Worm (Caenorhabditis elegans) whole organism, L1 larva: ENCODE results near the gene F28F9.2.

Experiments used
- F16B12.6 ChIP-seq: fragments of 150-350 bp; optimal IDR thresholded peaks from 2 replicates; lab custom pipeline; 2014; ENCODE audit warnings: missing biosample characterization, missing genetic modification characterization
- efl-1 ChIP-seq, 4 experiments: fragments of 150-350 bp; optimal IDR thresholded peaks in 3 of 4; peaks in 1 of 4; 1 replicate in 1 of 4; 2 replicates in 3 of 4; lab custom pipeline; 2014; ENCODE audit warnings: missing biosample characterization in 2 of 4, missing genetic modification characterization in 2 of 4, missing genetic modification reagents in 2 of 4
- fkh-10 ChIP-seq: sonication (generic microtip); optimal IDR thresholded peaks from 2 replicates; lab custom pipeline; 2017; ENCODE audit warnings: missing biosample characterization, missing genetic modification reagents, missing genetic modification characterization
- jun-1 ChIP-seq: fragments of 150-350 bp; optimal IDR thresholded peaks from 2 replicates; lab custom pipeline; 2014; ENCODE audit warnings: missing biosample characterization, missing genetic modification reagents, missing genetic modification characterization
- lin-15B ChIP-seq: fragments of 150-350 bp; sonication (generic microtip); optimal IDR thresholded peaks from 3 replicates; lab custom pipeline; 2014; ENCODE audit warnings: missing biosample characterization, missing genetic modification characterization
- nhr-77 ChIP-seq: fragments of 150-350 bp; optimal IDR thresholded peaks from 2 replicates; lab custom pipeline; 2014; ENCODE audit warnings: missing biosample characterization, missing genetic modification characterization
- sup-37 ChIP-seq: fragments of 200-800 bp; sonication (Bioruptor generic); optimal IDR thresholded peaks from 2 replicates; lab custom pipeline; 2018; ENCODE audit warnings: mild to moderate bottlenecking, missing genetic modification characterization, missing compliant biosample characterization

ce11 chrIV:3835065-3835464 is 4.5 kb upstream of the F28F9.2 start, which contains the start of gene cal-3:
- TF ChIP-seq jun-1 (tag; lab: Kevin White, UChicago) (no peak), lin-15B (tag; lab: Kevin White, UChicago) (no peak), efl-1 (optimal IDR thresholded peaks at IDR 0.05; lab: Kevin White, UChicago) (no peak), efl-1 (GFP tag; optimal IDR thresholded peaks at IDR 0.05 in 1 of 2; lab: Kevin White, UChicago) (peak in 1 of 2 experiments; percentile 19), sup-37 (GFP tag; lab: Kevin White, UChicago) (no peak), F16B12.6 (tag; lab: Kevin White, UChicago) (no peak), nhr-77 (tag; lab: Kevin White, UChicago) (no peak), fkh-10 (GFP tag; lab: Kevin White, UChicago) (no peak)
